Fruit fly (Drosophila melanogaster) whole organism, embryonic: ENCODE measurements around the gene Pvf1.

Experiments
- CG12155 ChIP-seq: fragments of 200-800 bp; sonication (Bioruptor generic); optimal IDR thresholded peaks from 3 replicates; lab custom pipeline; 2016; ENCODE audit warnings: missing biosample characterization, missing genetic modification characterization
- CG3995 ChIP-seq: fragments of 200-800 bp; sonication (Bioruptor generic); optimal IDR thresholded peaks from 3 replicates; lab custom pipeline; 2016; ENCODE audit warnings: missing biosample characterization, missing genetic modification characterization
- HHEX ChIP-seq: fragments of 200-800 bp; sonication (Bioruptor generic); optimal IDR thresholded peaks from 3 replicates; lab custom pipeline; 2017; ENCODE audit warnings: missing biosample characterization, mild to moderate bottlenecking, missing genetic modification characterization, missing genetic modification reagents
- abd-A ChIP-seq: fragments of 200-800 bp; sonication (Bioruptor generic); optimal IDR thresholded peaks from 3 replicates; lab custom pipeline; 2019; ENCODE audit warnings: missing biosample characterization, mild to moderate bottlenecking, missing genetic modification characterization, moderate library complexity
- cad ChIP-seq: fragments of >200 bp; optimal IDR thresholded peaks from 2 replicates; lab custom pipeline; 2017; ENCODE audit warnings: missing biosample characterization, missing genetic modification characterization
- crp ChIP-seq, 2 experiments: fragments of 200-800 bp; sonication (Bioruptor generic); optimal IDR thresholded peaks; 2 replicates in 1 of 2; 3 replicates in 1 of 2; lab custom pipeline; 2017; ENCODE audit warnings: missing biosample characterization in 2 of 2, missing genetic modification characterization in 2 of 2, mild to moderate bottlenecking in 1 of 2, moderate library complexity in 1 of 2
- eve ChIP-seq, 2 experiments: fragments of >200 bp; optimal IDR thresholded peaks; 2 replicates each; lab custom pipeline; 2017; ENCODE audit warnings: missing biosample characterization in 2 of 2, missing genetic modification characterization in 2 of 2
- pnt ChIP-seq: fragments of 200-800 bp; sonication (Bioruptor generic); optimal IDR thresholded peaks from 3 replicates; lab custom pipeline; 2016; ENCODE audit warnings: missing biosample characterization, missing genetic modification characterization

DNA sequence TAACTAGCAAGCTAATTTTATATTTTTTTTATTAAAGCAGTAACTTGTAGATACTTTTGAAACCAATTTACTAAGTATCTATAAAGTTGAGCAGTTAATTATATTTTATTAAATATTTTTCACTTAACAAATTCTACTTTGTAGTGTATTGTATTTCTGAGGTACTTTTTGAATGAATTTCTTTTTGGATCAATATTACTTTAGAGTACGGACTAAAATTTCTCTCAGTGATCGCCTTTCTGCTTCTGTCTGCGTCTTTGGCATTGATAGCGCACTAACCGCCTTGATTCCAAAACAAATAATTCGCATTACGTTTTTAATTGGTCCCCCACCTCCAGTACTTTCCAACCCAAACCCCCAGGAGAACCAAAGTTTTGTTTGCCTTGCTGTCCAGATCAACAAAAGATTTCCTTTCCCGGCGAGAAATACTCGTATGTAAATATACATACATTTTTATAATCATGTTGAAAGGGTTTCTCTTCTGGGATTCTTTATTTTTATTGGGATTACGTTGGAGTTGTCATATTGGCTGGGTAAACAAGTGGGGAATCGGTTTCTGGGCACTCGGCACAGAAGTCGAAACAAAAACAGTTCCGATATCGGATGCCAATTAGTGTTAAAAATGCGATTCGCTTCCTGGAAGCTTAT is 6.6 kb downstream of the Pvf1 start:
- no peak for TF ChIP-seq pnt (GFP tag; lab: Kevin White, UChicago)
- TF ChIP-seq crp (GFP tag; optimal IDR thresholded peaks at IDR 0.05; lab: Kevin White, UChicago): no peak
- no peak for TF ChIP-seq CG12155
- no peak for TF ChIP-seq cad (GFP tag; lab: Kevin White, UChicago)
- TF ChIP-seq CG3995 (GFP tag; lab: Kevin White, UChicago): no peak
- no peak for TF ChIP-seq HHEX (GFP tag; lab: Kevin White, UChicago)
- no peak for TF ChIP-seq abd-A (tag; lab: Kevin White, UChicago)
- TF ChIP-seq eve (GFP tag; optimal IDR thresholded peaks at IDR 0.05; lab: Kevin White, UChicago): no peak
